Fruit fly (Drosophila melanogaster) whole organism, embryonic: ENCODE measurements around the gene CG14960.
A peak's percentile ranks its signal among the peaks of the same experiment; 100 is the strongest.

Source experiments
- Ada2b ChIP-seq: fragments of 200-800 bp; sonication (Bioruptor generic); IDR thresholded peaks from 2 replicates; pipeline ENCODE4 v1.3.6; 2022; ENCODE audit warnings: missing biosample characterization, missing genetic modification characterization
- Aef1 ChIP-seq: fragments of 200-800 bp; sonication (Bioruptor generic); IDR thresholded peaks from 3 replicates; pipeline ENCODE4 v1.3.6; 2022; ENCODE audit warnings: missing biosample characterization, missing genetic modification characterization
- Awh ChIP-seq: fragments of 200-800 bp; sonication (Bioruptor generic); IDR thresholded peaks from 2 replicates; pipeline ENCODE4, ENCODE4 v1.3.6; 2022; ENCODE audit warnings: missing biosample characterization, missing genetic modification characterization
- CG1024 ChIP-seq: fragments of 200-800 bp; sonication (Bioruptor generic); IDR thresholded peaks from 2 replicates; pipeline ENCODE4 v1.3.6; 2022; ENCODE audit warnings: missing biosample characterization, missing genetic modification characterization
- CG10267 ChIP-seq: fragments of 200-800 bp; sonication (Bioruptor generic); optimal IDR thresholded peaks from 2 replicates; lab custom pipeline; 2018; ENCODE audit warnings: missing biosample characterization, mild to moderate bottlenecking, missing genetic modification characterization, moderate library complexity
- CG10431 ChIP-seq: fragments of 200-800 bp; sonication (Bioruptor generic); optimal IDR thresholded peaks from 3 replicates; lab custom pipeline; 2018; ENCODE audit warnings: missing biosample characterization, mild to moderate bottlenecking, missing genetic modification characterization
- CG11085 ChIP-seq: fragments of 200-800 bp; sonication (Bioruptor generic); IDR thresholded peaks from 2 replicates; pipeline ENCODE4 v1.3.6; 2022; ENCODE audit warnings: missing biosample characterization, missing genetic modification characterization
- CG11696 ChIP-seq: fragments of 200-800 bp; sonication (Bioruptor generic); IDR thresholded peaks from 2 replicates; pipeline ENCODE4 v1.3.6; 2022; ENCODE audit warnings: missing biosample characterization, missing genetic modification characterization
- CG12391 ChIP-seq: fragments of 200-800 bp; sonication (Bioruptor generic); optimal IDR thresholded peaks from 3 replicates; lab custom pipeline; 2018; ENCODE audit warnings: missing biosample characterization, mild to moderate bottlenecking, missing genetic modification characterization, moderate library complexity
- CG12942 ChIP-seq: fragments of 200-800 bp; sonication (Bioruptor generic); optimal IDR thresholded peaks from 3 replicates; lab custom pipeline; 2016; ENCODE audit warnings: missing biosample characterization, missing genetic modification characterization
- CG1603 ChIP-seq: fragments of 200-800 bp; sonication (Bioruptor generic); optimal IDR thresholded peaks from 2 replicates; lab custom pipeline; 2019; ENCODE audit warnings: missing biosample characterization, mild to moderate bottlenecking, missing genetic modification characterization, moderate library complexity
- CG2678 ChIP-seq: fragments of 200-800 bp; sonication (Bioruptor generic); optimal IDR thresholded peaks from 3 replicates; lab custom pipeline; 2019; ENCODE audit warnings: missing biosample characterization, mild to moderate bottlenecking, missing genetic modification characterization, moderate library complexity
- CG2712 ChIP-seq: fragments of 200-800 bp; optimal IDR thresholded peaks from 3 replicates; lab custom pipeline; 2019; ENCODE audit warnings: missing biosample characterization, mild to moderate bottlenecking, missing genetic modification characterization, moderate library complexity
- CG2875 ChIP-seq: fragments of 200-800 bp; sonication (Bioruptor generic); optimal IDR thresholded peaks from 2 replicates; lab custom pipeline; 2017; ENCODE audit warnings: missing biosample characterization, mild to moderate bottlenecking, missing genetic modification characterization, missing genetic modification reagents
- CG3065 ChIP-seq: fragments of 200-800 bp; sonication (Bioruptor generic); optimal IDR thresholded peaks from 2 replicates; lab custom pipeline; 2016; ENCODE audit warnings: missing biosample characterization, missing genetic modification characterization
- CG31365 ChIP-seq: fragments of 200-800 bp; sonication (Bioruptor generic); optimal IDR thresholded peaks from 2 replicates; lab custom pipeline; 2018; ENCODE audit warnings: missing biosample characterization, mild to moderate bottlenecking, missing genetic modification characterization
- CG31441 ChIP-seq: fragments of 200-800 bp; sonication (Bioruptor generic); IDR thresholded peaks from 2 replicates; pipeline ENCODE4 v1.3.6; 2022; ENCODE audit warnings: missing biosample characterization, missing genetic modification characterization
- CG32772 ChIP-seq: fragments of 200-800 bp; sonication (Bioruptor generic); IDR thresholded peaks from 2 replicates; pipeline ENCODE4 v1.3.6; 2022; ENCODE audit warnings: missing biosample characterization, missing genetic modification characterization
- CG3281 ChIP-seq: fragments of 200-800 bp; sonication (Bioruptor generic); optimal IDR thresholded peaks from 3 replicates; lab custom pipeline; 2017; ENCODE audit warnings: missing biosample characterization, mild to moderate bottlenecking, missing genetic modification characterization
- CG3407 ChIP-seq: fragments of 200-800 bp; sonication (Bioruptor generic); optimal IDR thresholded peaks from 2 replicates; lab custom pipeline; 2018; ENCODE audit warnings: missing biosample characterization, mild to moderate bottlenecking, missing genetic modification characterization
- CG43689 ChIP-seq: fragments of 200-800 bp; sonication (Bioruptor generic); IDR thresholded peaks from 2 replicates; pipeline ENCODE4 v1.3.6; 2022; ENCODE audit warnings: missing biosample characterization, missing genetic modification characterization
- CG6654 ChIP-seq: fragments of 200-800 bp; sonication (Bioruptor generic); optimal IDR thresholded peaks from 2 replicates; lab custom pipeline; 2017; ENCODE audit warnings: missing biosample characterization, mild to moderate bottlenecking, missing genetic modification characterization
- CG6689 ChIP-seq: fragments of 200-800 bp; sonication (Bioruptor generic); IDR thresholded peaks from 2 replicates; pipeline ENCODE4 v1.3.6; 2022; ENCODE audit warnings: missing biosample characterization, missing genetic modification characterization
- CG8281 ChIP-seq: fragments of 200-800 bp; sonication (Bioruptor generic); optimal IDR thresholded peaks from 2 replicates; lab custom pipeline; 2018; ENCODE audit warnings: missing biosample characterization, mild to moderate bottlenecking, missing genetic modification characterization, moderate library complexity
- CG8765 ChIP-seq: fragments of 200-800 bp; sonication (Bioruptor generic); IDR thresholded peaks from 2 replicates; pipeline ENCODE4 v1.3.6; 2022; ENCODE audit warnings: missing biosample characterization, missing genetic modification characterization
- CG9437 ChIP-seq: fragments of 200-800 bp; sonication (Bioruptor generic); optimal IDR thresholded peaks from 2 replicates; lab custom pipeline; 2018; ENCODE audit warnings: missing biosample characterization, mild to moderate bottlenecking, missing genetic modification characterization
- CTCF ChIP-seq: fragments of 200-800 bp; sonication (Bioruptor generic); optimal IDR thresholded peaks from 2 replicates; lab custom pipeline; 2017; ENCODE audit warnings: missing biosample characterization, mild to moderate bottlenecking, missing genetic modification characterization, moderate library complexity
- Dbx ChIP-seq: fragments of 200-800 bp; sonication (Bioruptor generic); IDR thresholded peaks from 3 replicates; pipeline ENCODE4 v1.3.6; 2022; ENCODE audit warnings: missing biosample characterization, missing genetic modification characterization
- ERR ChIP-seq: fragments of 200-800 bp; sonication (Bioruptor generic); optimal IDR thresholded peaks from 2 replicates; lab custom pipeline; 2016; ENCODE audit warnings: missing biosample characterization, missing genetic modification characterization
- Hr3 ChIP-seq: fragments of 200-800 bp; sonication (Bioruptor generic); optimal IDR thresholded peaks from 3 replicates; lab custom pipeline; 2016; ENCODE audit warnings: missing biosample characterization, missing genetic modification characterization
- MBD-R2 ChIP-seq: fragments of 200-800 bp; sonication (Bioruptor generic); IDR thresholded peaks from 2 replicates; pipeline ENCODE4 v1.3.6; 2022; ENCODE audit warnings: missing biosample characterization, missing genetic modification characterization
- Meics ChIP-seq: fragments of 200-800 bp; sonication (Bioruptor generic); optimal IDR thresholded peaks from 2 replicates; lab custom pipeline; 2017; ENCODE audit warnings: missing biosample characterization, mild to moderate bottlenecking, missing genetic modification characterization
- Mes4 ChIP-seq: fragments of 200-800 bp; sonication (Bioruptor generic); optimal IDR thresholded peaks from 2 replicates; lab custom pipeline; 2016; ENCODE audit warnings: missing biosample characterization, missing genetic modification characterization
- NC2α ChIP-seq: fragments of 200-800 bp; sonication (Bioruptor generic); optimal IDR thresholded peaks from 2 replicates; lab custom pipeline; 2016; ENCODE audit warnings: missing biosample characterization, missing genetic modification characterization
- PHDP ChIP-seq: fragments of 200-800 bp; sonication (Bioruptor generic); optimal IDR thresholded peaks from 3 replicates; lab custom pipeline; 2018; ENCODE audit warnings: missing biosample characterization, mild to moderate bottlenecking, missing genetic modification characterization, moderate library complexity
- Ptx1 ChIP-seq: fragments of 200-800 bp; sonication (Bioruptor generic); IDR thresholded peaks from 2 replicates; pipeline ENCODE4 v1.3.6; 2022; ENCODE audit warnings: missing biosample characterization, missing genetic modification characterization
- Ravus ChIP-seq: fragments of 200-800 bp; sonication (Bioruptor generic); IDR thresholded peaks from 2 replicates; pipeline ENCODE4 v1.3.6; 2022; ENCODE audit warnings: missing biosample characterization, missing genetic modification characterization
- Tbp ChIP-seq: fragments of >200 bp; optimal IDR thresholded peaks from 2 replicates; lab custom pipeline; 2018; ENCODE audit warnings: missing biosample characterization, missing genetic modification characterization
- ato ChIP-seq: fragments of 200-800 bp; sonication (Bioruptor generic); IDR thresholded peaks from 2 replicates; pipeline ENCODE4 v1.3.6; 2022; ENCODE audit warnings: missing biosample characterization, missing genetic modification characterization; ENCODE audit not compliant: partially characterized antibody
- az2 ChIP-seq: fragments of 200-800 bp; sonication (Bioruptor generic); optimal IDR thresholded peaks from 3 replicates; lab custom pipeline; 2016; ENCODE audit warnings: missing biosample characterization, missing genetic modification characterization
- cg ChIP-seq: fragments of 200-800 bp; sonication (Bioruptor generic); optimal IDR thresholded peaks from 3 replicates; lab custom pipeline; 2019; ENCODE audit warnings: missing biosample characterization, mild to moderate bottlenecking, missing genetic modification characterization, moderate library complexity
- fd3F ChIP-seq: fragments of 200-800 bp; sonication (Bioruptor generic); optimal IDR thresholded peaks from 2 replicates; lab custom pipeline; 2018; ENCODE audit warnings: missing biosample characterization, mild to moderate bottlenecking, missing genetic modification characterization, moderate library complexity
- gfzf ChIP-seq: fragments of 200-800 bp; sonication (Bioruptor generic); optimal IDR thresholded peaks from 2 replicates; lab custom pipeline; 2016; ENCODE audit warnings: missing biosample characterization, mild to moderate bottlenecking, missing genetic modification characterization, moderate library complexity
- h ChIP-seq: fragments of >200 bp; optimal IDR thresholded peaks from 2 replicates; lab custom pipeline; 2017
- her ChIP-seq: fragments of 200-800 bp; sonication (Bioruptor generic); optimal IDR thresholded peaks from 2 replicates; lab custom pipeline; 2016; ENCODE audit warnings: missing biosample characterization, missing genetic modification characterization
- lbe ChIP-seq: fragments of 200-800 bp; sonication (Bioruptor generic); optimal IDR thresholded peaks from 2 replicates; lab custom pipeline; 2016; ENCODE audit warnings: missing biosample characterization, mild to moderate bottlenecking, missing genetic modification characterization
- odd ChIP-seq: fragments of 200-800 bp; sonication (Bioruptor generic); optimal IDR thresholded peaks from 2 replicates; lab custom pipeline; 2017; ENCODE audit warnings: missing biosample characterization, mild to moderate bottlenecking, missing genetic modification characterization
- prd ChIP-seq, 3 experiments: fragments of >200 bp in 2 of 3; fragments of 200-800 bp in 1 of 3; sonication (Bioruptor generic) in 1 of 3; optimal IDR thresholded peaks in 2 of 3; IDR thresholded peaks in 1 of 3; 2 replicates in 2 of 3; 3 replicates in 1 of 3; pipeline versions ENCODE4 v1.3.6 to Lab custom; 2017 to 2022; ENCODE audit warnings: missing biosample characterization in 1 of 3, missing genetic modification characterization in 1 of 3
- pros ChIP-seq: fragments of 200-800 bp; sonication (Bioruptor generic); optimal IDR thresholded peaks from 3 replicates; lab custom pipeline; 2019; ENCODE audit warnings: missing biosample characterization, mild to moderate bottlenecking, missing genetic modification characterization, moderate library complexity
- pum ChIP-seq: fragments of 200-800 bp; sonication (Bioruptor generic); optimal IDR thresholded peaks from 2 replicates; lab custom pipeline; 2016; ENCODE audit warnings: missing biosample characterization, missing genetic modification characterization

CG14960 gene

DNA sequence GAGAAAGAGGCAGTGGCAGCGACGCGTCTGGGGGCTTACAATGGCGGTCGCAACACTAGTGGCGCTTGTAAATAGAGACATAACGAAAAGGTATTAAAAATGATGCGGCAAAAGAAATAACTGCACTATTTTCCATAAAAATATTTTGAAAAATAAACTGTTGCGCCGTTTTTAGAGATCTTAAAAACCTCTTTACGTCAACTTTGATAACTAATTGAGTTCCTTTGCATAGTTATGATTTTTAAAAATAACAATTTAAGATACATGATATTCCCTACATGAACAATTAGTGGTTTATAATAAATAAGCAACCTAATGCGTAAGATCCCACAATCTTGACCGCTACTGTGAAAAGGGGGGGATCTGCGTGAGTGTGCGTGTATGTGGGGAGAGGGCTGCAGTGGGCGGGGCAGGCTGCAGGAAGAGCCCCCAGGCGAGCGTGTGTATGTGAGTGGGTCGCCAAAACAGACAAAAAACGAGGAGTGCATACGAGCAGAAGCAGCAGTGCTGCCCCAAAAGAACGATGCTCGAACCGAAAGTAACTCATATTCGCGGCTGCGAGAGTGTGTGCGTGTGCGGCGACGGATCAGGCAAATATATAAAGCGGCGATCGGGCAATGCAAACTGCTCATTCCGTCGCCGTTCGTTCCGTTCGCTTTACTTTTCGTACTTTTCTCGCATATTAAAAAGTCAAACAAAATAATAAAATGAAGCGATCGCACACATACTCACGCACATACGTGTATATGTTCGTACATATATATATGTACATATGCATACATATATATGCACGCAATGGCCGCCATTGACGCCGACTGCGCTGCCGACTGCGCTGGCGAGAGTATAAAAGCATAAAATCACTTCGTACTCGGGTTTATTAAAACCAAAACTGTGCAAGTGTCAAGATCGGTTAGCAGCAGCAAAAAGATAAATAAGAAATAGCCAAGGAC is 21.8 kb upstream of the CG14960 start (continued):
- TF ChIP-seq az2 (GFP tag; lab: Kevin White, UChicago) = peak; percentile 56
- TF ChIP-seq pum (GFP tag; lab: Kevin White, UChicago) = no peak
- peak; percentile 61 for TF ChIP-seq cg (GFP tag; lab: Kevin White, UChicago)
- peak; percentile 15 for TF ChIP-seq CG3281
- no peak for TF ChIP-seq CG11085 (GFP tag; lab: Robert Waterston, UW)
- peak; percentile 49 for TF ChIP-seq CG9437 (GFP tag; lab: Kevin White, UChicago)
- TF ChIP-seq CG12391 = peak; percentile 44
- TF ChIP-seq CG32772 (GFP tag; lab: Robert Waterston, UW) = no peak
- no peak for TF ChIP-seq CG31365
- no peak for TF ChIP-seq ato
- TF ChIP-seq Hr3 = peak; percentile 18
- TF ChIP-seq CG2712 (tag; lab: Kevin White, UChicago) = peak; percentile 54
- TF ChIP-seq Awh = no peak
- no peak for TF ChIP-seq Aef1 (GFP tag; lab: Robert Waterston, UW)
- no peak for TF ChIP-seq ERR
- TF ChIP-seq Ravus (GFP tag; lab: Robert Waterston, UW) = no peak
- peak; percentile 2 for TF ChIP-seq NC2α
- no peak for TF ChIP-seq Ptx1 (GFP tag; lab: Robert Waterston, UW)
- peak; percentile 27 for TF ChIP-seq CG2875 (GFP tag; lab: Kevin White, UChicago)
- TF ChIP-seq CG31441 (GFP tag; lab: Robert Waterston, UW) = peak; percentile 54; the same call in 1 of the 2 replicates
- peak; percentile 41 for TF ChIP-seq CG6689 (GFP tag; lab: Robert Waterston, UW)
- TF ChIP-seq Tbp = no peak
- TF ChIP-seq CG3407 (GFP tag; lab: Kevin White, UChicago) = no peak
- TF ChIP-seq her (GFP tag; lab: Kevin White, UChicago) = no peak
- no peak for TF ChIP-seq Mes4 (GFP tag; lab: Kevin White, UChicago)
- no peak for TF ChIP-seq prd (optimal IDR thresholded peaks at IDR 0.05; lab: Kevin White, UChicago)
- peak; percentile 23; the same call in 1 of the 3 replicates for TF ChIP-seq prd (GFP tag; IDR thresholded peaks at IDR 0.05; lab: Robert Waterston, UW)
- peak; percentile 25 for TF ChIP-seq odd (GFP tag; lab: Kevin White, UChicago)
- no peak for TF ChIP-seq CG8281 (tag; lab: Kevin White, UChicago)
- TF ChIP-seq MBD-R2 (GFP tag; lab: Robert Waterston, UW) = no peak
- peak; percentile 96 for TF ChIP-seq lbe (GFP tag; lab: Kevin White, UChicago)
- TF ChIP-seq Meics (GFP tag; lab: Kevin White, UChicago) = peak; percentile 14
- peak; percentile 61; the same call in 1 of the 2 replicates for TF ChIP-seq CG11696 (GFP tag; lab: Robert Waterston, UW)
- TF ChIP-seq pros (GFP tag; lab: Kevin White, UChicago) = no peak
- TF ChIP-seq CG43689 (GFP tag; lab: Robert Waterston, UW) = no peak
- no peak for TF ChIP-seq gfzf (GFP tag; lab: Kevin White, UChicago)
- no peak for TF ChIP-seq Dbx
- TF ChIP-seq CG12942 (GFP tag; lab: Kevin White, UChicago) = no peak
- no peak for TF ChIP-seq CG1603 (tag; lab: Kevin White, UChicago)
- TF ChIP-seq PHDP = peak; percentile 35
- no peak for TF ChIP-seq CG3065 (GFP tag; lab: Kevin White, UChicago)
- TF ChIP-seq CTCF (GFP tag; lab: Kevin White, UChicago) = no peak
- peak; percentile 7 for TF ChIP-seq CG6654 (GFP tag; lab: Kevin White, UChicago)
- 0 out of 2 replicates have a peak, but pooled peaks have one; percentile 22 for TF ChIP-seq CG1024 (GFP tag; lab: Robert Waterston, UW)
- no peak for TF ChIP-seq CG8765 (GFP tag; lab: Robert Waterston, UW)
- no peak for TF ChIP-seq CG10431 (GFP tag; lab: Kevin White, UChicago)
- peak; percentile 0 for TF ChIP-seq CG10267 (tag; lab: Kevin White, UChicago)
- TF ChIP-seq h (lab: Kevin White, UChicago) = no peak
- TF ChIP-seq fd3F (GFP tag; lab: Kevin White, UChicago) = no peak
- peak; percentile 50 for TF ChIP-seq CG2678
- no peak for TF ChIP-seq Ada2b
